Worm (Caenorhabditis elegans) whole organism, L4/young adult: ENCODE results near the gene T21D9.2.

Source experiments
- W03F9.2 ChIP-seq: fragments of 150-350 bp; optimal IDR thresholded peaks from 2 replicates; lab custom pipeline; 2014; ENCODE audit warnings: missing biosample characterization, missing genetic modification characterization
- him-1 ChIP-seq: sonication (generic microtip); optimal IDR thresholded peaks from 2 replicates; lab custom pipeline; 2016; ENCODE audit warnings: missing genotype, missing genetic modification reagents, missing genetic modification characterization, missing compliant biosample characterization

- no peak for TF ChIP-seq W03F9.2 (tag; lab: Kevin White, UChicago)
- no peak for TF ChIP-seq him-1 (tag; lab: Kevin White, UChicago)
These were observed 28.4 kb downstream of the T21D9.2 start for ce11 chrX:2068294-2068693.
